Worm (Caenorhabditis elegans) whole organism, L4/young adult: ENCODE results near the gene trp-2.

Experiments
- W03F9.2 ChIP-seq: fragments of 150-350 bp; optimal IDR thresholded peaks from 2 replicates; lab custom pipeline; 2014; ENCODE audit warnings: missing biosample characterization, missing genetic modification characterization
- dao-5 ChIP-seq: sonication (generic microtip); optimal IDR thresholded peaks from 2 replicates; lab custom pipeline; 2016; ENCODE audit warnings: missing genotype, missing genetic modification characterization, moderate library complexity, missing compliant biosample characterization
- him-1 ChIP-seq: sonication (generic microtip); optimal IDR thresholded peaks from 2 replicates; lab custom pipeline; 2016; ENCODE audit warnings: missing genotype, missing genetic modification reagents, missing genetic modification characterization, missing compliant biosample characterization

DNA sequence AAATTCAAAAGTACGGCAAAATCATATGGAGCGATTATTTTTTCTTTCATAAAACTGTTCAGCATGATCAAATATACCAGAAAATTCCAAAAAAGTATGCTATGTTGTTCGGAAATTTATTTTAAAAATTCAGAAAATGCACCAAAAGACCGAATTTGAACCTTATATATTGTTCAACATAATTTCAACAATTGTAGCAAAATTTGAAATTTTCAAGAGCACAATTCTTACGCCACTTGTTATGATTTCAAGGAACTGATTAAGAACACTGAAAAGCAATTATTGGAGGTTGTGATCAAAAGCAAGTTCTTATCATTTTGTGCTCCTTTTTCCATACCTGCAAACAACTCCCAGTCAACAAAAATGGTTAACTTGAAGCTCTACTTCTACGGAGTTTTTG, 16.4 kb downstream of the trp-2 start, which contains the start of gene clc-27:
- TF ChIP-seq him-1 (tag; lab: Kevin White, UChicago) (no peak), W03F9.2 (tag; lab: Kevin White, UChicago) (no peak), dao-5 (tag; lab: Kevin White, UChicago) (no peak)
